Fruit fly (Drosophila melanogaster) whole organism, wandering third instar larva: ENCODE results near the gene Jhbp16.
A peak's percentile ranks its signal among the peaks of the same experiment; 100 is the strongest.

ENCODE experiments used
- Abd-B ChIP-seq: fragments of >200 bp; optimal IDR thresholded peaks from 2 replicates; lab custom pipeline; 2017; ENCODE audit warnings: missing biosample characterization, missing genetic modification characterization
- Dif ChIP-seq: fragments of 200-275, 200-300 bp; sonication (Bioruptor generic); optimal IDR thresholded peaks from 2 replicates; lab custom pipeline; 2018; ENCODE audit warnings: missing biosample characterization, missing genetic modification characterization; ENCODE audit not compliant: partially characterized antibody
- Hnf4 ChIP-seq: fragments of 200-800 bp; sonication (Bioruptor generic); optimal IDR thresholded peaks from 2 replicates; lab custom pipeline; 2016; ENCODE audit warnings: missing biosample characterization, mild to moderate bottlenecking, missing genetic modification characterization
- Hr78 ChIP-seq: fragments of >200 bp; optimal IDR thresholded peaks from 2 replicates; lab custom pipeline; 2017; ENCODE audit warnings: missing biosample characterization, missing genetic modification characterization
- Jra ChIP-seq: sonication (Bioruptor generic); optimal IDR thresholded peaks from 2 replicates; lab custom pipeline; 2016; ENCODE audit warnings: missing biosample characterization, missing genetic modification characterization
- Myc ChIP-seq: fragments of >200 bp; optimal IDR thresholded peaks from 2 replicates; lab custom pipeline; 2017
- Sp1 ChIP-seq: fragments of 200-800 bp; sonication (Bioruptor generic); optimal IDR thresholded peaks from 3 replicates; lab custom pipeline; 2019; ENCODE audit warnings: missing biosample characterization, mild to moderate bottlenecking, missing genetic modification characterization, moderate library complexity
- brk ChIP-seq: fragments of 200-800 bp; sonication (Bioruptor generic); optimal IDR thresholded peaks from 2 replicates; lab custom pipeline; 2016; ENCODE audit warnings: missing biosample characterization, mild to moderate bottlenecking, missing genetic modification characterization
- pan ChIP-seq: fragments of >200 bp; optimal IDR thresholded peaks from 2 replicates; lab custom pipeline; 2017
- psq ChIP-seq: fragments of 200-800 bp; sonication (Bioruptor generic); optimal IDR thresholded peaks from 3 replicates; lab custom pipeline; 2017; ENCODE audit warnings: missing biosample characterization, mild to moderate bottlenecking, missing genetic modification characterization, moderate library complexity
- rgr ChIP-seq: fragments of 200-800 bp; sonication (Bioruptor generic); optimal IDR thresholded peaks from 3 replicates; lab custom pipeline; 2016; ENCODE audit warnings: missing biosample characterization, mild to moderate bottlenecking, missing genetic modification characterization
- sv ChIP-seq: fragments of 200-800 bp; sonication (Bioruptor generic); optimal IDR thresholded peaks from 3 replicates; lab custom pipeline; 2016; ENCODE audit warnings: missing biosample characterization, missing genetic modification characterization

- TF ChIP-seq rgr (GFP tag; lab: Kevin White, UChicago), result peak; percentile 59
- peak; percentile 51 for TF ChIP-seq Sp1 (GFP tag; lab: Kevin White, UChicago)
- no peak for TF ChIP-seq Myc
- no peak for TF ChIP-seq pan (lab: Kevin White, UChicago)
- TF ChIP-seq psq (GFP tag; lab: Kevin White, UChicago), result peak; percentile 44
- peak; percentile 64 for TF ChIP-seq brk (GFP tag; lab: Kevin White, UChicago)
- TF ChIP-seq Dif (GFP tag; lab: Kevin White, UChicago), result peak; percentile 88
- TF ChIP-seq Abd-B (GFP tag; lab: Kevin White, UChicago), result no peak
- TF ChIP-seq Hnf4, result peak; percentile 22
- TF ChIP-seq Jra (GFP tag; lab: Kevin White, UChicago), result no peak
- TF ChIP-seq sv (GFP tag; lab: Kevin White, UChicago), result peak; percentile 28
- TF ChIP-seq Hr78 (GFP tag; lab: Kevin White, UChicago), result no peak
Measured at dm6 chr3R:21632930-21633780, 31.0 kb upstream of the Jhbp16 start.
